Worm (Caenorhabditis elegans): ENCODE measurements around the gene F01F1.2.

Gene F01F1.2

ce11 chrIII:5897468-5897867 is 19.1 kb downstream of the F01F1.2 start:
- no peak for TF ChIP-seq bed-3 (GFP tag; optimal IDR thresholded peaks at IDR 0.05)
- TF ChIP-seq ces-1 (GFP tag; optimal IDR thresholded peaks at IDR 0.05), result peak; percentile 27

ce11 chrIII:5898631-5899030 is 20.3 kb downstream of the F01F1.2 start:
- TF ChIP-seq hlh-1 (tag; optimal IDR thresholded peaks at IDR 0.05) (peak; percentile 59), mls-2 (tag; optimal IDR thresholded peaks at IDR 0.05) (no peak), ceh-39 (tag; optimal IDR thresholded peaks at IDR 0.05) (no peak), cnd-1 (tag; optimal IDR thresholded peaks at IDR 0.05) (no peak), nhr-2 (tag; optimal IDR thresholded peaks at IDR 0.05) (no peak), unc-120 (tag; optimal IDR thresholded peaks at IDR 0.05; ENCODE audit: poor library complexity, severe bottlenecking) (peak; percentile 67), flh-1 (GFP tag; optimal IDR thresholded peaks at IDR 0.05) (no peak), blmp-1 (tag; optimal IDR thresholded peaks at IDR 0.05) (no peak)

- TF ChIP-seq ceh-39 (tag; optimal IDR thresholded peaks at IDR 0.05) (peak; percentile 96), nhr-2 (tag; optimal IDR thresholded peaks at IDR 0.05) (peak; percentile 85), nhr-76 (tag; optimal IDR thresholded peaks at IDR 0.05) (no peak), unc-62 (GFP tag; optimal IDR thresholded peaks at IDR 0.05) (no peak), nhr-237 (tag; optimal IDR thresholded peaks at IDR 0.05) (no peak), ceh-83 (GFP tag; optimal IDR thresholded peaks at IDR 0.05) (no peak), mep-1 (tag; optimal IDR thresholded peaks at IDR 0.05) (no peak), ceh-43 (GFP tag; optimal IDR thresholded peaks at IDR 0.05) (no peak), lin-13 (tag; optimal IDR thresholded peaks at IDR 0.05) (no peak), zip-8 (tag; optimal IDR thresholded peaks at IDR 0.05) (peak; percentile 92), pha-4 (tag; optimal IDR thresholded peaks at IDR 0.05) (no peak), unc-39 (tag; optimal IDR thresholded peaks at IDR 0.05) (no peak), hlh-1 (tag; optimal IDR thresholded peaks at IDR 0.05) (no peak)
Observed at ce11 chrIII:5900709-5901108, 22.4 kb downstream of the F01F1.2 start.

ce11 chrIII:5902558-5902957 is 24.2 kb downstream of the F01F1.2 start:
- TF ChIP-seq sptf-1 (tag; optimal IDR thresholded peaks at IDR 0.05) (no peak), ces-1 (GFP tag; optimal IDR thresholded peaks at IDR 0.05) (peak; percentile 82), bed-3 (GFP tag; optimal IDR thresholded peaks at IDR 0.05) (no peak), nhr-2 (tag; optimal IDR thresholded peaks at IDR 0.05) (no peak), M03D4.4 (tag; optimal IDR thresholded peaks at IDR 0.05) (no peak), lin-32 (GFP tag; optimal IDR thresholded peaks at IDR 0.05) (no peak), lin-13 (tag; optimal IDR thresholded peaks at IDR 0.05) (no peak), hlh-1 (tag; optimal IDR thresholded peaks at IDR 0.05) (no peak)

ce11 chrIII:5906059-5906458 is 27.7 kb downstream of the F01F1.2 start, which contains the start of gene dpff-1:
Gene dpff-1 (minus strand): TSS chrIII:5906346.
- peak; percentile 29 for TF ChIP-seq pha-4 (tag; optimal IDR thresholded peaks at IDR 0.05)
- peak; percentile 50 for TF ChIP-seq ceh-43 (GFP tag; optimal IDR thresholded peaks at IDR 0.05)
- TF ChIP-seq ham-2 (GFP tag; optimal IDR thresholded peaks at IDR 0.05), result no peak
- TF ChIP-seq ceh-39 (tag; optimal IDR thresholded peaks at IDR 0.05), result peak; percentile 67
- no peak for TF ChIP-seq mls-2 (tag; optimal IDR thresholded peaks at IDR 0.05)
- TF ChIP-seq mep-1 (tag; optimal IDR thresholded peaks at IDR 0.05), result peak; percentile 2
- peak; percentile 7 for TF ChIP-seq cnd-1 (tag; optimal IDR thresholded peaks at IDR 0.05)
- TF ChIP-seq tbx-8 (GFP tag; optimal IDR thresholded peaks at IDR 0.05), result no peak
- no peak for TF ChIP-seq zip-8 (tag; optimal IDR thresholded peaks at IDR 0.05)
- TF ChIP-seq nhr-76 (tag; optimal IDR thresholded peaks at IDR 0.05), result no peak
- TF ChIP-seq M03D4.4 (tag; optimal IDR thresholded peaks at IDR 0.05), result no peak
- TF ChIP-seq snpc-4 (tag; optimal IDR thresholded peaks at IDR 0.05), result no peak
- no peak for TF ChIP-seq nhr-12 (tag; optimal IDR thresholded peaks at IDR 0.05)
- no peak for TF ChIP-seq unc-120 (tag; optimal IDR thresholded peaks at IDR 0.05; ENCODE audit: poor library complexity, severe bottlenecking)
- no peak for TF ChIP-seq unc-39 (tag; optimal IDR thresholded peaks at IDR 0.05)
- TF ChIP-seq sptf-1 (tag; optimal IDR thresholded peaks at IDR 0.05), result no peak
- peak; percentile 70 for TF ChIP-seq hlh-1 (tag; optimal IDR thresholded peaks at IDR 0.05)
- TF ChIP-seq blmp-1 (tag; optimal IDR thresholded peaks at IDR 0.05), result no peak
- TF ChIP-seq lin-13 (tag; optimal IDR thresholded peaks at IDR 0.05), result peak; percentile 27

ce11 chrIII:5906749-5907148 is 28.4 kb downstream of the F01F1.2 start, which contains the start of gene erd-2.2:
Gene erd-2.2 (plus strand): TSS chrIII:5907049.
- TF ChIP-seq lin-32 (GFP tag; optimal IDR thresholded peaks at IDR 0.05) (no peak), ceh-83 (GFP tag; optimal IDR thresholded peaks at IDR 0.05) (no peak), hlh-1 (tag; optimal IDR thresholded peaks at IDR 0.05) (no peak), mls-2 (tag; optimal IDR thresholded peaks at IDR 0.05) (no peak), ceh-39 (tag; optimal IDR thresholded peaks at IDR 0.05) (no peak), pha-4 (tag; optimal IDR thresholded peaks at IDR 0.05) (no peak), bed-3 (GFP tag; optimal IDR thresholded peaks at IDR 0.05) (no peak), nhr-28 (tag; optimal IDR thresholded peaks at IDR 0.05) (no peak), sptf-1 (tag; optimal IDR thresholded peaks at IDR 0.05) (no peak), unc-39 (tag; optimal IDR thresholded peaks at IDR 0.05) (no peak), blmp-1 (tag; optimal IDR thresholded peaks at IDR 0.05) (no peak), ztf-11 (tag; optimal IDR thresholded peaks at IDR 0.05) (no peak), tbx-8 (GFP tag; optimal IDR thresholded peaks at IDR 0.05) (no peak), M03D4.4 (tag; optimal IDR thresholded peaks at IDR 0.05) (no peak), unc-62 (GFP tag; optimal IDR thresholded peaks at IDR 0.05) (no peak), snpc-4 (tag; optimal IDR thresholded peaks at IDR 0.05) (no peak), mep-1 (tag; optimal IDR thresholded peaks at IDR 0.05) (no peak)

Measured in whole organism, mixed stage, embryonic.